Worm (Caenorhabditis elegans) whole organism, young adult: ENCODE results near the gene ZK632.2.

Experiments used
- B0019.2 ChIP-seq: fragments of 200-800 bp; sonication (Bioruptor generic); conservative IDR thresholded peaks from 2 replicates; pipeline ENCODE4 v1.3.6; 2022; ENCODE audit warnings: missing genetic modification reagents, missing genetic modification characterization, missing compliant biosample characterization
- B0261.1 ChIP-seq: sonication (generic microtip); optimal IDR thresholded peaks from 2 replicates; lab custom pipeline; 2016; ENCODE audit warnings: mild to moderate bottlenecking, missing genetic modification characterization, moderate library complexity, missing compliant biosample characterization
- C17E4.6 ChIP-seq: fragments of 200-800 bp; sonication (Bioruptor generic); IDR thresholded peaks from 2 replicates; pipeline ENCODE4 v1.3.6; 2022; ENCODE audit warnings: missing genetic modification reagents, missing genetic modification characterization, missing compliant biosample characterization
- F23B12.7 ChIP-seq: sonication (generic microtip); optimal IDR thresholded peaks from 2 replicates; lab custom pipeline; 2017; ENCODE audit warnings: missing genetic modification characterization, mild to moderate bottlenecking, missing compliant biosample characterization, antibody characterized with exemption, moderate library complexity; ENCODE audit not compliant: insufficient read depth
- F37B4.10 ChIP-seq: fragments of 200-800 bp; sonication (Bioruptor generic); IDR thresholded peaks from 2 replicates; pipeline ENCODE4 v1.3.6; 2022; ENCODE audit warnings: missing genetic modification characterization, missing compliant biosample characterization
- F39B2.1 ChIP-seq: fragments of 200-800 bp; sonication (Bioruptor generic); IDR thresholded peaks from 2 replicates; pipeline ENCODE4 v1.3.6; 2022; ENCODE audit warnings: missing genetic modification reagents, missing genetic modification characterization, missing compliant biosample characterization
- F49E8.2 ChIP-seq: sonication (generic microtip); optimal IDR thresholded peaks from 3 replicates; lab custom pipeline; 2017; ENCODE audit warnings: missing genetic modification characterization, mild to moderate bottlenecking, missing compliant biosample characterization, antibody characterized with exemption, moderate library complexity; ENCODE audit not compliant: insufficient read depth
- F55B11.4 ChIP-seq: sonication (generic microtip); optimal IDR thresholded peaks from 2 replicates; lab custom pipeline; 2016; ENCODE audit warnings: missing compliant biosample characterization, missing genetic modification characterization, borderline replicate concordance; ENCODE audit not compliant: insufficient read depth
- T26A5.8 ChIP-seq: sonication (generic microtip); optimal IDR thresholded peaks from 2 replicates; lab custom pipeline; 2016; ENCODE audit warnings: missing genetic modification characterization, missing compliant biosample characterization
- Y53G8AR.9 ChIP-seq: fragments of 200-800 bp; sonication (Bioruptor generic); conservative IDR thresholded peaks from 2 replicates; pipeline ENCODE4 v1.3.6; 2022; ENCODE audit warnings: missing genetic modification reagents, missing genetic modification characterization, missing compliant biosample characterization
- Y56A3A.18 ChIP-seq: fragments of 200-800 bp; sonication (Bioruptor generic); IDR thresholded peaks from 2 replicates; pipeline ENCODE4 v1.3.6; 2022; ENCODE audit warnings: missing genetic modification reagents, missing genetic modification characterization, missing compliant biosample characterization
- Y79H2A.3 ChIP-seq: fragments of 200-800 bp; sonication (Bioruptor generic); conservative IDR thresholded peaks from 2 replicates; pipeline ENCODE4 v1.3.6; 2022; ENCODE audit warnings: missing genetic modification reagents, missing genetic modification characterization, missing compliant biosample characterization
- Y95B8A.8 ChIP-seq: fragments of 200-800 bp; sonication (Bioruptor generic); IDR thresholded peaks from 2 replicates; pipeline ENCODE4 v1.3.6; 2022; ENCODE audit warnings: missing genetic modification reagents, missing genetic modification characterization, missing compliant biosample characterization
- aptf-3 ChIP-seq: fragments of 200-800 bp; sonication (Bioruptor generic); IDR thresholded peaks from 2 replicates; pipeline ENCODE4 v1.3.6; 2022; ENCODE audit warnings: missing genetic modification characterization, missing compliant biosample characterization
- bed-2 ChIP-seq: fragments of 200-800 bp; sonication (Bioruptor generic); IDR thresholded peaks from 2 replicates; pipeline ENCODE4 v1.3.6; 2022; ENCODE audit warnings: missing genetic modification reagents, missing genetic modification characterization, missing compliant biosample characterization
- cebp-1 ChIP-seq, 2 experiments: fragments of 200-800 bp in 1 of 2; sonication (Bioruptor generic) in 1 of 2; sonication (generic microtip) in 1 of 2; IDR thresholded peaks in 1 of 2; optimal IDR thresholded peaks in 1 of 2; 2 replicates each; pipeline versions ENCODE4 v1.3.6 to Lab custom; 2017 to 2022; ENCODE audit warnings: missing compliant biosample characterization in 2 of 2, missing genetic modification characterization in 2 of 2, mild to moderate bottlenecking in 1 of 2, missing genetic modification reagents in 1 of 2, moderate library complexity in 1 of 2
- ceh-100 ChIP-seq: fragments of 200-800 bp; sonication (Bioruptor generic); IDR thresholded peaks from 2 replicates; pipeline ENCODE4 v1.3.6; 2022; ENCODE audit warnings: missing genetic modification reagents, missing genetic modification characterization, missing compliant biosample characterization
- ceh-40 ChIP-seq: fragments of 200-800 bp; sonication (Bioruptor generic); IDR thresholded peaks from 2 replicates; pipeline ENCODE4 v1.3.6; 2022; ENCODE audit warnings: missing genetic modification characterization, missing compliant biosample characterization
- ceh-58 ChIP-seq: fragments of 200-800 bp; sonication (Bioruptor generic); IDR thresholded peaks from 2 replicates; pipeline ENCODE4 v1.3.6; 2022; ENCODE audit warnings: missing genetic modification characterization, missing compliant biosample characterization
- dpff-1 ChIP-seq: sonication (generic microtip); optimal IDR thresholded peaks from 2 replicates; lab custom pipeline; 2017; ENCODE audit warnings: mild to moderate bottlenecking, missing genetic modification characterization, missing compliant biosample characterization
- egl-18 ChIP-seq: fragments of 200-800 bp; sonication (Bioruptor generic); IDR thresholded peaks from 2 replicates; pipeline ENCODE4 v1.3.6; 2022; ENCODE audit warnings: missing genetic modification reagents, missing genetic modification characterization, missing compliant biosample characterization
- ekl-4 ChIP-seq: fragments of 200-800 bp; sonication (Bioruptor generic); IDR thresholded peaks from 2 replicates; pipeline ENCODE4 v1.3.6; 2022; ENCODE audit warnings: missing genetic modification reagents, missing genetic modification characterization, missing compliant biosample characterization
- ets-4 ChIP-seq: fragments of 200-800 bp; sonication (Bioruptor generic); optimal IDR thresholded peaks from 2 replicates; lab custom pipeline; 2018; ENCODE audit warnings: mild to moderate bottlenecking, missing genetic modification characterization, missing compliant biosample characterization
- fkh-3 ChIP-seq: sonication (generic microtip); optimal IDR thresholded peaks from 2 replicates; lab custom pipeline; 2016; ENCODE audit warnings: mild to moderate bottlenecking, missing genetic modification characterization, missing compliant biosample characterization
- gei-17 ChIP-seq: fragments of 200-800 bp; sonication (Bioruptor generic); optimal IDR thresholded peaks from 2 replicates; lab custom pipeline; 2018; ENCODE audit warnings: mild to moderate bottlenecking, missing genetic modification characterization, missing compliant biosample characterization
- hmg-20 ChIP-seq: fragments of 200-800 bp; sonication (Bioruptor generic); IDR thresholded peaks from 2 replicates; pipeline ENCODE4 v1.3.6; 2022; ENCODE audit warnings: missing genetic modification reagents, missing genetic modification characterization, missing compliant biosample characterization
- lin-26 ChIP-seq: fragments of 200-800 bp; sonication (Bioruptor generic); IDR thresholded peaks from 2 replicates; pipeline ENCODE4 v1.3.6; 2022; ENCODE audit warnings: missing genetic modification reagents, missing genetic modification characterization, missing compliant biosample characterization
- lin-35 ChIP-seq, 3 experiments: fragments of 150-350 bp in 2 of 3; sonication (generic microtip) in 1 of 3; optimal IDR thresholded peaks; 2 replicates each; lab custom pipeline; 2014 to 2018; ENCODE audit warnings: missing biosample characterization in 3 of 3, missing genetic modification characterization in 3 of 3, missing genetic modification reagents in 3 of 3
- lin-40 ChIP-seq: sonication (generic microtip); optimal IDR thresholded peaks from 2 replicates; lab custom pipeline; 2016; ENCODE audit warnings: missing genetic modification characterization, mild to moderate bottlenecking, missing compliant biosample characterization, missing genotype, missing genetic modification reagents
- lin-54 ChIP-seq: fragments of 200-800 bp; sonication (Bioruptor generic); optimal IDR thresholded peaks from 2 replicates; lab custom pipeline; 2018; ENCODE audit warnings: mild to moderate bottlenecking, missing genetic modification characterization, missing compliant biosample characterization
- lir-1 ChIP-seq: fragments of 200-800 bp; sonication (Bioruptor generic); conservative IDR thresholded peaks from 2 replicates; pipeline ENCODE4 v1.3.6; 2022; ENCODE audit warnings: missing genetic modification reagents, missing genetic modification characterization, missing compliant biosample characterization
- madf-8 ChIP-seq: fragments of 200-800 bp; sonication (Bioruptor generic); conservative IDR thresholded peaks from 2 replicates; pipeline ENCODE4 v1.3.6; 2022; ENCODE audit warnings: missing genetic modification reagents, missing genetic modification characterization, missing compliant biosample characterization
- mxl-1 ChIP-seq: sonication (generic microtip); optimal IDR thresholded peaks from 2 replicates; lab custom pipeline; 2016; ENCODE audit warnings: missing genetic modification characterization, missing compliant biosample characterization
- nhr-80 ChIP-seq: sonication (generic microtip); optimal IDR thresholded peaks from 2 replicates; lab custom pipeline; 2016; ENCODE audit warnings: missing genetic modification characterization, missing compliant biosample characterization
- pbrm-1 ChIP-seq: fragments of 200-800 bp; sonication (Bioruptor generic); IDR thresholded peaks from 2 replicates; pipeline ENCODE4 v1.3.6; 2022; ENCODE audit warnings: missing genetic modification reagents, missing genetic modification characterization, missing compliant biosample characterization
- repo-1 ChIP-seq: sonication (generic microtip); optimal IDR thresholded peaks from 2 replicates; lab custom pipeline; 2017; ENCODE audit warnings: mild to moderate bottlenecking, missing genetic modification characterization, missing compliant biosample characterization
- sdz-38 ChIP-seq: sonication (generic microtip); optimal IDR thresholded peaks from 2 replicates; lab custom pipeline; 2016; ENCODE audit warnings: missing genotype, missing genetic modification characterization, missing compliant biosample characterization
- snpc-1.3 ChIP-seq: sonication (generic microtip); optimal IDR thresholded peaks from 2 replicates; lab custom pipeline; 2017; ENCODE audit warnings: missing genetic modification characterization, mild to moderate bottlenecking, missing compliant biosample characterization, antibody characterized with exemption, moderate library complexity, missing genotype, missing genetic modification reagents; ENCODE audit not compliant: insufficient read depth
- tbp1 ChIP-seq: fragments of 200-800 bp; sonication (Bioruptor generic); optimal IDR thresholded peaks from 2 replicates; lab custom pipeline; 2018; ENCODE audit warnings: mild to moderate bottlenecking, missing genetic modification characterization, missing compliant biosample characterization
- unc-130 ChIP-seq: sonication (generic microtip); optimal IDR thresholded peaks from 2 replicates; lab custom pipeline; 2016; ENCODE audit warnings: missing genetic modification reagents, missing genetic modification characterization, missing compliant biosample characterization
- unc-62 ChIP-seq: fragments of 150-350 bp; optimal IDR thresholded peaks from 2 replicates; lab custom pipeline; 2014; ENCODE audit warnings: missing biosample characterization, missing genetic modification reagents, missing genetic modification characterization
- zfh-2 ChIP-seq: fragments of 200-800 bp; sonication (Bioruptor generic); conservative IDR thresholded peaks from 2 replicates; pipeline ENCODE4 v1.3.6; 2022; ENCODE audit warnings: missing genetic modification reagents, missing genetic modification characterization, missing compliant biosample characterization
- zim-3 ChIP-seq: sonication (generic microtip); optimal IDR thresholded peaks from 2 replicates; lab custom pipeline; 2017; ENCODE audit warnings: mild to moderate bottlenecking, missing genetic modification characterization, moderate library complexity, missing compliant biosample characterization
- ztf-18 ChIP-seq: sonication (generic microtip); optimal IDR thresholded peaks from 2 replicates; lab custom pipeline; 2016; ENCODE audit warnings: missing genotype, mild to moderate bottlenecking, missing genetic modification characterization, missing compliant biosample characterization
- ztf-25 ChIP-seq: fragments of 200-800 bp; sonication (Bioruptor generic); IDR thresholded peaks from 2 replicates; pipeline ENCODE4 v1.3.6; 2022; ENCODE audit warnings: missing genetic modification reagents, missing genetic modification characterization, missing compliant biosample characterization
- ztf-26 ChIP-seq: sonication (generic microtip); optimal IDR thresholded peaks from 2 replicates; lab custom pipeline; 2017; ENCODE audit warnings: missing genetic modification characterization, missing compliant biosample characterization
- ztf-28 ChIP-seq: fragments of 200-800 bp; sonication (Bioruptor generic); IDR thresholded peaks from 2 replicates; pipeline ENCODE4 v1.3.6; 2022; ENCODE audit warnings: missing genetic modification reagents, missing genetic modification characterization, missing compliant biosample characterization
- ztf-3 ChIP-seq: fragments of 200-800 bp; sonication (Bioruptor generic); optimal IDR thresholded peaks from 2 replicates; lab custom pipeline; 2018; ENCODE audit warnings: mild to moderate bottlenecking, missing genetic modification characterization, missing compliant biosample characterization

The ZK632.2 gene

DNA sequence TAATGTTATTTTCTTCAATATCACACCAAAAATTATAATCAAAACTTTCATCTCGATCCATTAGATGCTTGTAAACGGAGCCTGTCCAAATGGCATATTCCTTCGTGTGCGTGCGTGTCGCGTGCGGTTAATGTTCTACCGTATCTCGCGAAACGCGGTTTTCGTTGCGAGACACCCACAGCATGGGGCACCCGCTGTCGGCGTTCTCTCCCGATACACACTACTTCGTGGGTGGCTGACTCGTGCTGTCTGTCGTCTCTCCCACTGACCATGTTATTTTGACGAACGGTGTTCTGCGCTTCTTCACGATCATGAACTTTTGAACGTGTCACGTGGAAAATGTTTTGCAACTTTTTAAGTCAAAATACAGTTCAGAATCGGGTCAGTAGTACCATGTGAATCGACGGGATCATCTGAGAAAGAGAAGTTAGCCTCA lies 33.4 kb upstream of the ZK632.2 start:
- TF ChIP-seq madf-8 (GFP tag; lab: Robert Waterston, UW) (no peak), F49E8.2 (tag; lab: Kevin White, UChicago) (no peak), zfh-2 (GFP tag; lab: Robert Waterston, UW) (peak; percentile 99), ets-4 (GFP tag; lab: Kevin White, UChicago) (peak; percentile 98), fkh-3 (tag; lab: Kevin White, UChicago) (peak; percentile 61), ceh-40 (peak; percentile 79), snpc-1.3 (peak; percentile 21), lin-35 (GFP tag; optimal IDR thresholded peaks at IDR 0.05; lab: Kevin White, UChicago) (peak in 2 of 3 experiments; percentile 44 to 94), lir-1 (GFP tag; lab: Robert Waterston, UW) (peak; percentile 92), ztf-3 (GFP tag; lab: Kevin White, UChicago) (peak; percentile 97), Y95B8A.8 (GFP tag; lab: Robert Waterston, UW) (peak; percentile 96), unc-62 (GFP tag; lab: Kevin White, UChicago) (peak; percentile 37), dpff-1 (tag; lab: Kevin White, UChicago) (peak; percentile 88), unc-130 (GFP tag; lab: Kevin White, UChicago) (peak; percentile 3), pbrm-1 (GFP tag; lab: Robert Waterston, UW) (peak; percentile 97), zim-3 (tag; lab: Kevin White, UChicago) (peak; percentile 94), tbp1 (peak; percentile 75), F39B2.1 (GFP tag; lab: Robert Waterston, UW) (peak; percentile 77), ceh-100 (GFP tag; lab: Robert Waterston, UW) (peak; percentile 84), Y79H2A.3 (GFP tag; lab: Robert Waterston, UW) (no peak; the same call in 1 of the 2 replicates), lin-26 (GFP tag; lab: Robert Waterston, UW) (peak; percentile 91), bed-2 (GFP tag; lab: Robert Waterston, UW) (no peak), cebp-1 (GFP tag; IDR thresholded peaks at IDR 0.05; lab: Robert Waterston, UW) (peak; percentile 84), cebp-1 (tag; optimal IDR thresholded peaks at IDR 0.05; lab: Kevin White, UChicago) (peak; percentile 97), F55B11.4 (tag; lab: Kevin White, UChicago) (no peak), aptf-3 (GFP tag; lab: Robert Waterston, UW) (no peak), ceh-58 (GFP tag; lab: Robert Waterston, UW) (no peak), repo-1 (tag; lab: Kevin White, UChicago) (peak; percentile 98), lin-54 (GFP tag; lab: Kevin White, UChicago) (peak; percentile 95), B0261.1 (tag; lab: Kevin White, UChicago) (peak; percentile 41), B0019.2 (GFP tag; lab: Robert Waterston, UW) (peak; percentile 75), F37B4.10 (GFP tag; lab: Robert Waterston, UW) (peak; percentile 94; the same call in 1 of the 2 replicates), mxl-1 (tag; lab: Kevin White, UChicago) (no peak), Y56A3A.18 (peak; percentile 94), T26A5.8 (no peak), hmg-20 (GFP tag; lab: Robert Waterston, UW) (peak; percentile 87), ztf-28 (GFP tag; lab: Robert Waterston, UW) (peak; percentile 84; the same call in 1 of the 2 replicates), lin-40 (tag; lab: Kevin White, UChicago) (peak; percentile 98), Y53G8AR.9 (GFP tag; lab: Robert Waterston, UW) (peak; percentile 98), ztf-18 (tag; lab: Kevin White, UChicago) (peak; percentile 82), nhr-80 (tag; lab: Kevin White, UChicago) (peak; percentile 97), sdz-38 (tag; lab: Kevin White, UChicago) (no peak), gei-17 (GFP tag; lab: Kevin White, UChicago) (peak; percentile 90), C17E4.6 (GFP tag; lab: Robert Waterston, UW) (peak; percentile 96), ztf-25 (GFP tag; lab: Robert Waterston, UW) (peak; percentile 79; the same call in 1 of the 2 replicates), egl-18 (GFP tag; lab: Robert Waterston, UW) (peak; percentile 93), ztf-26 (peak; percentile 98), ekl-4 (peak; percentile 99), F23B12.7 (tag; lab: Kevin White, UChicago) (no peak)
